Fruit fly (Drosophila melanogaster) whole organism: Measurements from ENCODE around the gene Ptpmeg2.

Source experiments
- Dll ChIP-seq: fragments of >200 bp; optimal IDR thresholded peaks from 2 replicates; lab custom pipeline; 2017
- pan ChIP-seq: fragments of >200 bp; optimal IDR thresholded peaks from 2 replicates; lab custom pipeline; 2017
- psq ChIP-seq: fragments of >200 bp; optimal IDR thresholded peaks from 2 replicates; lab custom pipeline; 2017

- TF ChIP-seq psq (lab: Kevin White, UChicago) (no peak), Dll (lab: Kevin White, UChicago) (no peak), pan (lab: Kevin White, UChicago) (no peak)
These were observed 3.9 kb upstream of the Ptpmeg2 start, which contains the start of gene CG3106 for dm6 chrX:9662797-9663316.
